Worm (Caenorhabditis elegans): ENCODE data around the gene elb-1.

elb-1 gene

DNA sequence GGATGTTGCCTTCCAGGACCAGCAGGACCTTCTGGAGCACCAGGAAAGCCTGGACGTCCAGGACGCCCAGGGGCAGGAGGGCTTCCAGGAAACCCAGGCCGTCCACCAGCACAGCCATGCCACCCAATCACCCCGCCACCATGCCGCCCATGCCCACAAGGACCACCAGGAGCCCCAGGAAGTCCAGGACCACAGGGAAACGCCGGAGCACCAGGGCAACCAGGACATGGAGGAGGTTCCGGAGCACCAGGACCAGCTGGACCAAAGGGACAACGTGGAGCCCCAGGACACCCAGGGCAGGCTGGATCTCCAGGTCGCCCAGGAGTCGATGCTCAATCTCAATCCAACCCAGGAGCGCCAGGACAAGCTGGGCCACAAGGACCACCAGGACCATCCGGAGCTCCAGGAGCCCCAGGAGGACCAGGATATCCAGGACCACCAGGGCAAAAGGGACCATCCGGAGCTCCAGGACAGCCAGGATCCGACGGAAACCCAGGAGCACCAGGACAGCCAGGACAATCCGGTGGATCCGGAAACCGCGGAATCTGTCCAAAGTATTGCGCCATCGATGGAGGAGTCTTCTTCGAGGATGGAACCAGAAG, 14.8 kb downstream of the elb-1 start:
- TF ChIP-seq aly-1 (tag; optimal IDR thresholded peaks at IDR 0.05), result no peak
- no peak for TF ChIP-seq tbx-37 (GFP tag; conservative IDR thresholded peaks at IDR 0.05)
- no peak for TF ChIP-seq hmbx-1 (tag; optimal IDR thresholded peaks at IDR 0.05)
- no peak for TF ChIP-seq ceh-36 (tag; optimal IDR thresholded peaks at IDR 0.05)
- TF ChIP-seq pes-1 (GFP tag; IDR thresholded peaks at IDR 0.05), result no peak
- no peak for TF ChIP-seq hmg-4 (GFP tag; optimal IDR thresholded peaks at IDR 0.05)
- no peak for TF ChIP-seq ceh-13 (GFP tag; optimal IDR thresholded peaks at IDR 0.05)
- TF ChIP-seq flt-1 (GFP tag; IDR thresholded peaks at IDR 0.05), result no peak
- no peak for TF ChIP-seq tbx-11 (GFP tag; IDR thresholded peaks at IDR 0.05)
- no peak for TF ChIP-seq ets-7 (tag; optimal IDR thresholded peaks at IDR 0.05)
- TF ChIP-seq scrt-1 (GFP tag; IDR thresholded peaks at IDR 0.05), result no peak
- no peak for TF ChIP-seq F13C5.2 (tag; optimal IDR thresholded peaks at IDR 0.05)
- no peak for TF ChIP-seq sea-1 (GFP tag; conservative IDR thresholded peaks at IDR 0.05)
- TF ChIP-seq ama-1 (optimal IDR thresholded peaks at IDR 0.05), result no peak
- no peak for TF ChIP-seq hnd-1 (tag; optimal IDR thresholded peaks at IDR 0.05)
- no peak for TF ChIP-seq tra-4 (tag; optimal IDR thresholded peaks at IDR 0.05)
- no peak for TF ChIP-seq B0310.2 (tag; optimal IDR thresholded peaks at IDR 0.05)

DNA sequence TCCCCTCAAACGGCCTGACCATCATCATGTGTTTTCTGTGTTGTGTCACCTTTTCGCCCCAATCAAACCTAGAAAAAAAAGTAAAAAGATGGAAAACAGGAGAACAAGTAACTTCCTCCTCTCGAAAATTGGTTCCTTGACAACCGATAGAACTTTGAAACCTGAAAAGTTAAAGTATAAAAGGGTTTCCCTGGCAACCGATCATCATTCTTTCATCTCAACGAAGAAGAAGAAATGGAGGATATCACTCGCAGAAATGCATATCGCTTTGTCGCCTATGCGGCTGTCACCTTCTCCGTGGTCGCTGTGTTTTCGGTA, 15.5 kb downstream of the elb-1 start, which contains the start of gene col-95:
col-95 (plus strand) TSS at position 219 of the 318 bp plus-strand sequence.
- no peak for TF ChIP-seq F13C5.2 (tag; optimal IDR thresholded peaks at IDR 0.05)
- no peak for TF ChIP-seq ama-1 (optimal IDR thresholded peaks at IDR 0.05)
- TF ChIP-seq tbx-37 (GFP tag; conservative IDR thresholded peaks at IDR 0.05), result no peak
- TF ChIP-seq hnd-1 (tag; optimal IDR thresholded peaks at IDR 0.05), result no peak
- TF ChIP-seq tra-4 (tag; optimal IDR thresholded peaks at IDR 0.05), result no peak
- TF ChIP-seq flt-1 (GFP tag; IDR thresholded peaks at IDR 0.05), result no peak
- no peak for TF ChIP-seq tbx-11 (GFP tag; IDR thresholded peaks at IDR 0.05)
- no peak for TF ChIP-seq sea-1 (GFP tag; conservative IDR thresholded peaks at IDR 0.05)
- no peak for TF ChIP-seq ceh-13 (GFP tag; optimal IDR thresholded peaks at IDR 0.05)
- TF ChIP-seq hmbx-1 (tag; optimal IDR thresholded peaks at IDR 0.05), result no peak
- no peak for TF ChIP-seq ets-7 (tag; optimal IDR thresholded peaks at IDR 0.05)
- TF ChIP-seq hmg-4 (GFP tag; optimal IDR thresholded peaks at IDR 0.05), result no peak
- TF ChIP-seq B0310.2 (tag; optimal IDR thresholded peaks at IDR 0.05), result no peak
- no peak for TF ChIP-seq pes-1 (GFP tag; IDR thresholded peaks at IDR 0.05)
- no peak for TF ChIP-seq scrt-1 (GFP tag; IDR thresholded peaks at IDR 0.05)
- no peak for TF ChIP-seq ceh-36 (tag; optimal IDR thresholded peaks at IDR 0.05)
- TF ChIP-seq aly-1 (tag; optimal IDR thresholded peaks at IDR 0.05), result no peak

DNA sequence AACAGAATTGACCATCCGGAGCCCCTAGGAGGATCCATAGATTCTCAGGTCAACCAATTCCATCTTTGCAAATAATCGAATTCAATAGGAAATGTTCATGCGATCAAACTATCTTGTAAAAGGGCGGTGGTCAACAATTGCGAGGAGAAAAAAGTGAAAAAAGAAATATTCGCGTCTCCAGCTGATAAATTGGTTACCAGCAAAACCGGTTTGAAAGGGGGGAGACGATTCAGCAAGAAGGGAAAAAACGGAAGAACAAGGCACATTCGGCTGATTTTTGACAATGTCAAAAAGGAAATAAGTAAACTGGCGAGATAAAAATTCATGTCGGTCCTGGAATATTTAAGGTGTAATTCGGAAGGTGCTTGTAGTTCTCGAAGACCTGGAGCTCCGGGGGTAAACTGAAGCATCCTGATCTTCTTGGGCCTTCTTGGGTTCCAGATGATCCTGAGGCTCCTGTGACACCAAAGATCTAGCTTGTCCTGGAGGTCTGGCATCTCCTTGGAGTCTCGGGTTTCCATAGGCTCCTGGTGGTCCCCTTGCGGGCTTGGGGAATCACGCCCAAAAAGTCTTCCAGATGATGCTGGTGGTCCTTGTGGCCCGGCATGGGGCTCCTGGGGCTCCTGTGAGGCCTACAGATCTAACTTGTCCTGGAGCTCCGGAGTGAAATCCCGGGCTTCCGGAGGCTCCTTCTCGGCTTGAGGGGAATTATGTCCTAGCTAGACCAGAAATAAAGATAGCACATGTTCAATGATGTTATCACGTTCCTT, 16.1 kb downstream of the elb-1 start:
- no peak for TF ChIP-seq tra-4 (tag; optimal IDR thresholded peaks at IDR 0.05)
- no peak for TF ChIP-seq ama-1 (optimal IDR thresholded peaks at IDR 0.05)
- no peak for TF ChIP-seq pes-1 (GFP tag; IDR thresholded peaks at IDR 0.05)
- no peak for TF ChIP-seq ets-7 (tag; optimal IDR thresholded peaks at IDR 0.05)

DNA sequence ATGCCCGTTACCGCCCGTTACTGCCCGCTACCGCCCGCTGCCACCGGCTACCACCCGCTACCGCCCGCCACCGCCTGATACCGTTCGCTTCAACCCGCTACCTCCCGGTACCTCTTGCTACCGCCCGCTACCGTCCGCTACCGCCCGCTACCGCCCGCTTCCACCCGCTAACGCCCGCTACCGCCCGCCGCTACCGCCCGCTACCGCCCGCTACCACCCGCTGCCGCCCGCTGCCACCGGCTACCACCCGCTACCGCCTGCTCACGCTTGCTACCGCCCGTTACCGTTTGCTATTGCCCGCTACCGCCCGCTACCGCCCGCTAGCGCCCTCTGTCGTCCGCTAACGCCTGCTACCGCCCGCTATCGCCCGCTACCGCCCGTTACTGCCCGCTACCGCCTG, 17.4 kb downstream of the elb-1 start:
- TF ChIP-seq tbx-11 (GFP tag; IDR thresholded peaks at IDR 0.05) (0 out of 2 replicates have a peak, but pooled peaks have one; percentile 16), aly-1 (tag; optimal IDR thresholded peaks at IDR 0.05) (no peak), B0310.2 (tag; optimal IDR thresholded peaks at IDR 0.05) (peak; percentile 13)

DNA sequence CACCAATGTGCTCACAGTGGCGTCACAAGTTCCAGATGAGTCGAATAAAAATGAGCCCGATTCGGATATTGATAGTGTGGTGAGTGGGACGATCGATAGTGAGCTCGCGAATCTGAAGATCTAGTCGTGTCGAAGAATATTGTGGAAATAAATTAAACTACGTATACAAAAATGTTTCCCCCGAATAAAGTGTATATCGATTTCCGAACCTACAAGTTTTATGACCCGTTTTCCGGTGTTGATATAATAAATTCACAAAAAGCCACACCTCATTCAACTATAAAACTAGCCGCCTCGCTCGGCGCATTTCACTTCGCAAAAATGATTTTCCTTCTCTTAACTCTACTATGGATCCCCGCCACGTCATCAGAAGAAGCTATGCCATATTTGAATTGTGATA, 19.3 kb downstream of the elb-1 start, which contains the start of gene pqn-84:
pqn-84 (plus strand) TSS at position 301 of the 400 bp plus-strand sequence.
- no peak for TF ChIP-seq tra-4 (tag; optimal IDR thresholded peaks at IDR 0.05)
- TF ChIP-seq F13C5.2 (tag; optimal IDR thresholded peaks at IDR 0.05), result no peak
- no peak for TF ChIP-seq aly-1 (tag; optimal IDR thresholded peaks at IDR 0.05)
- TF ChIP-seq tbx-37 (GFP tag; conservative IDR thresholded peaks at IDR 0.05), result no peak
- TF ChIP-seq ets-7 (tag; optimal IDR thresholded peaks at IDR 0.05), result no peak
- TF ChIP-seq B0310.2 (tag; optimal IDR thresholded peaks at IDR 0.05), result no peak
- TF ChIP-seq ceh-36 (tag; optimal IDR thresholded peaks at IDR 0.05), result no peak
- no peak for TF ChIP-seq hmg-4 (GFP tag; optimal IDR thresholded peaks at IDR 0.05)
- TF ChIP-seq sea-1 (GFP tag; conservative IDR thresholded peaks at IDR 0.05), result no peak
- no peak for TF ChIP-seq flt-1 (GFP tag; IDR thresholded peaks at IDR 0.05)

DNA sequence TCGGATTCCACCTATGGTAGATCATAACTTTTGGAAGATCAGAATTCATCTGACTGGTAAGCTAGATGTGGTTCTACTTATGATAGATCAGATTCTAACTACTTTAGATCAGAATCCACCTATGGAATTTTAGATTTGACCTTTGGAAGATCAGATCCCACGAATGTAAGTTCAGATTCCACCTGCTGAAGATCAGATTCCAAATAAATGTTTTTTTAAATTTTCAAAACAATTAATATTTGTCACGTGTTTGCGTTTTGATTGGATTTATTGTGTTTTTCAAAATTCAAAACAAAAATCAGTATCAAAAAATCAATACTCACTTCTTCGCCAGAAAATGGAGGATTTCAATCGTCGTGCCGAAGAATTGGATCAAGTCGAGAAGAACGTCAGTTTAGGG, 20.7 kb downstream of the elb-1 start, which contains the start of gene Y41C4A.7:
Y41C4A.7 (plus strand) TSS at position 301 of the 400 bp plus-strand sequence.
- TF ChIP-seq hmbx-1 (tag; optimal IDR thresholded peaks at IDR 0.05), result no peak
- no peak for TF ChIP-seq flt-1 (GFP tag; IDR thresholded peaks at IDR 0.05)
- no peak for TF ChIP-seq tbx-37 (GFP tag; conservative IDR thresholded peaks at IDR 0.05)
- no peak for TF ChIP-seq ama-1 (optimal IDR thresholded peaks at IDR 0.05)
- TF ChIP-seq pes-1 (GFP tag; IDR thresholded peaks at IDR 0.05), result no peak
- TF ChIP-seq scrt-1 (GFP tag; IDR thresholded peaks at IDR 0.05), result no peak
- no peak for TF ChIP-seq B0310.2 (tag; optimal IDR thresholded peaks at IDR 0.05)
- no peak for TF ChIP-seq ceh-36 (tag; optimal IDR thresholded peaks at IDR 0.05)

DNA sequence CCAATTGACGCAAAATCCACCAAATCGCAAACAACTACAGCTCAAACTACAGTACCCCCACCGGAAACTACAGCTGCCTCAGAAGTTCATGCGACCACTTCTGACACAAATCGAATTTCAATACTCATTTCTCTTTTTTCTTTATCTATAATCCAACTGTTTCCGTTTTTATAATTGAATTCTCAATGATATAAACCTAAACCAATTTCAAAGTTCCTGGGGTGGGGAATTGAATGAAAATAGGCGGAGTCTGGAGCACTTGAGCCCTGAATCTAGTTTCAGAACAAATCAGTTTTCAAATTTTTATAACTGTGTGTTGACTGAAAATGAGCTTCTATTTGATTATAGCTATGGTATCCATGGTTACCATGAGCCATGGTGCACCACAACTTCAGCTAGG, 23.0 kb downstream of the elb-1 start, which contains the start of gene Y41C4A.6:
Y41C4A.6 (plus strand) TSS at position 301 of the 400 bp plus-strand sequence.
- TF ChIP-seq sea-1 (GFP tag; conservative IDR thresholded peaks at IDR 0.05), result no peak
- TF ChIP-seq B0310.2 (tag; optimal IDR thresholded peaks at IDR 0.05), result no peak
- TF ChIP-seq ceh-36 (tag; optimal IDR thresholded peaks at IDR 0.05), result no peak
- no peak for TF ChIP-seq tbx-11 (GFP tag; IDR thresholded peaks at IDR 0.05)
- no peak for TF ChIP-seq ets-7 (tag; optimal IDR thresholded peaks at IDR 0.05)
- TF ChIP-seq aly-1 (tag; optimal IDR thresholded peaks at IDR 0.05), result no peak
- TF ChIP-seq flt-1 (GFP tag; IDR thresholded peaks at IDR 0.05), result no peak
- TF ChIP-seq F13C5.2 (tag; optimal IDR thresholded peaks at IDR 0.05), result no peak
- no peak for TF ChIP-seq tra-4 (tag; optimal IDR thresholded peaks at IDR 0.05)
- no peak for TF ChIP-seq hmbx-1 (tag; optimal IDR thresholded peaks at IDR 0.05)
- no peak for TF ChIP-seq hmg-4 (GFP tag; optimal IDR thresholded peaks at IDR 0.05)
- no peak for TF ChIP-seq ama-1 (optimal IDR thresholded peaks at IDR 0.05)
- no peak for TF ChIP-seq hnd-1 (tag; optimal IDR thresholded peaks at IDR 0.05)
- no peak for TF ChIP-seq scrt-1 (GFP tag; IDR thresholded peaks at IDR 0.05)
- no peak for TF ChIP-seq tbx-37 (GFP tag; conservative IDR thresholded peaks at IDR 0.05)
- no peak for TF ChIP-seq ceh-13 (GFP tag; optimal IDR thresholded peaks at IDR 0.05)
- no peak for TF ChIP-seq pes-1 (GFP tag; IDR thresholded peaks at IDR 0.05)
